Worm (Caenorhabditis elegans): ENCODE results near the gene scd-1.
A peak's percentile ranks its signal among the peaks of the same experiment; 100 is the strongest.

Gene scd-1

DNA sequence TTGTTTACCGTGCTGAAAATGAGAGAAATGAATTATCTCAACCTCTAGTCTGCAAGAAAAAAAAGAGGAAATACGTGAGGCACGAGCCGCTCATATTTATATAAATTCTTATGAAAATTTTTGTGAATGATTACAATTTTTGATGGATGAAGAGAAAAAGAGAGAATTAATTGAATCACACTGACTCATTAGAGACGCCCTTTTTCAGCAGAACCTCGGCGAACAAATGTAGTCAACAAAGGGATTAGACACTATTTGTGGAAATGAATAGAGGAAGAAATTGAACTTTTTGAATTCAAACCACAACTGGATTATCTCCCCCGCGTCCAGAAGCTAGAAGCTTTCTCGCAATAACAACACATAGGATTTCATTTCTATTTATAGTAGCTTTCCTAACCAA, 21.2 kb upstream of the scd-1 start:
- TF ChIP-seq unc-42 (tag; optimal IDR thresholded peaks at IDR 0.05), result peak; percentile 14
- TF ChIP-seq pag-3 (tag; optimal IDR thresholded peaks at IDR 0.05; ENCODE audit: borderline replicate concordance), result no peak

DNA sequence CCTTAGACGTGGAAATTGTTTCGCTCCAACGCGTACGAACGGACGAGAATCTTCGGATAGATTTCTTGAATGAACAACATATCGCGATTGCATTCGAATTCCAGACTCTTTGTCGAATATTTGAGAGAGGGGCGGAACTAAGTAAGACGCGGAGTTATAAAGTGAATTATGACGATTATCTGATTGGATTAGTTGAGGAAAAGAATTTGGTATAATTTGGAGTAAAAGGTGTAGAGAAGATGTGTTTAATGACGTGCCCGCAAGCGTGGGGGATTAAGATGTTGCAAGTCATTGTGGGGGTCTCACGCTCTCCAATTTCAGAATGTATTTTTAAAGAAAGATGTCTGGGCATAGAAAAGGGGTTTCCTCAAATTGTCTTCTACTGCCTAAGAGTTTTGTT, 19.5 kb upstream of the scd-1 start:
- no peak for TF ChIP-seq ceh-31 (tag; optimal IDR thresholded peaks at IDR 0.05)
- TF ChIP-seq K09A11.1 (tag; optimal IDR thresholded peaks at IDR 0.05; ENCODE audit: insufficient read depth), result no peak
- TF ChIP-seq sox-2 (GFP tag; IDR thresholded peaks at IDR 0.05), result no peak
- TF ChIP-seq ceh-24 (tag; optimal IDR thresholded peaks at IDR 0.05), result no peak
- TF ChIP-seq syd-9 (tag; optimal IDR thresholded peaks at IDR 0.05), result no peak
- no peak for TF ChIP-seq ets-4 (tag; optimal IDR thresholded peaks at IDR 0.05)
- TF ChIP-seq K02D7.2 (tag; optimal IDR thresholded peaks at IDR 0.05), result no peak
- no peak for TF ChIP-seq tbx-2 (tag; optimal IDR thresholded peaks at IDR 0.05)
- TF ChIP-seq C38D4.7 (GFP tag; optimal IDR thresholded peaks at IDR 0.05), result no peak
- no peak for TF ChIP-seq nhr-232 (tag; optimal IDR thresholded peaks at IDR 0.05)
- TF ChIP-seq dmd-4 (tag; optimal IDR thresholded peaks at IDR 0.05; ENCODE audit: borderline replicate concordance), result no peak
- no peak for TF ChIP-seq tbx-7 (tag; optimal IDR thresholded peaks at IDR 0.05)
- no peak for TF ChIP-seq unc-86 (tag; optimal IDR thresholded peaks at IDR 0.05)
- no peak for TF ChIP-seq hlh-6 (tag; optimal IDR thresholded peaks at IDR 0.05)
- no peak for TF ChIP-seq unc-3 (GFP tag; conservative IDR thresholded peaks at IDR 0.05)
- no peak for TF ChIP-seq unc-3 (tag; optimal IDR thresholded peaks at IDR 0.05)
- no peak for TF ChIP-seq nhr-11 (tag; optimal IDR thresholded peaks at IDR 0.05)
- TF ChIP-seq ceh-22 (tag; optimal IDR thresholded peaks at IDR 0.05), result no peak
- TF ChIP-seq Y22D7AL.16 (tag; optimal IDR thresholded peaks at IDR 0.05), result no peak
- no peak for TF ChIP-seq ttx-3 (tag; optimal IDR thresholded peaks at IDR 0.05)
- no peak for TF ChIP-seq unc-42 (tag; optimal IDR thresholded peaks at IDR 0.05)

ce11 chrX:12538794-12539193, 13.2 kb upstream of the scd-1 start:
- TF ChIP-seq ttx-3 (tag; optimal IDR thresholded peaks at IDR 0.05) (no peak), lin-11 (tag; optimal IDR thresholded peaks at IDR 0.05) (no peak), pha-2 (tag; optimal IDR thresholded peaks at IDR 0.05) (no peak), mec-3 (tag; optimal IDR thresholded peaks at IDR 0.05; ENCODE audit: borderline replicate concordance) (no peak), nhr-11 (tag; optimal IDR thresholded peaks at IDR 0.05) (no peak), elt-4 (tag; optimal IDR thresholded peaks at IDR 0.05) (no peak), hlh-13 (GFP tag; optimal IDR thresholded peaks at IDR 0.05) (no peak), ceh-19 (GFP tag; optimal IDR thresholded peaks at IDR 0.05) (no peak), syd-9 (tag; optimal IDR thresholded peaks at IDR 0.05) (no peak), npax-4 (tag; optimal IDR thresholded peaks at IDR 0.05) (no peak), unc-3 (GFP tag; conservative IDR thresholded peaks at IDR 0.05) (no peak), unc-3 (tag; optimal IDR thresholded peaks at IDR 0.05) (no peak), odd-2 (tag; optimal IDR thresholded peaks at IDR 0.05) (no peak), che-1 (tag; optimal IDR thresholded peaks at IDR 0.05) (no peak), sox-4 (tag; optimal IDR thresholded peaks at IDR 0.05) (no peak), pat-9 (tag; optimal IDR thresholded peaks at IDR 0.05) (no peak)

DNA sequence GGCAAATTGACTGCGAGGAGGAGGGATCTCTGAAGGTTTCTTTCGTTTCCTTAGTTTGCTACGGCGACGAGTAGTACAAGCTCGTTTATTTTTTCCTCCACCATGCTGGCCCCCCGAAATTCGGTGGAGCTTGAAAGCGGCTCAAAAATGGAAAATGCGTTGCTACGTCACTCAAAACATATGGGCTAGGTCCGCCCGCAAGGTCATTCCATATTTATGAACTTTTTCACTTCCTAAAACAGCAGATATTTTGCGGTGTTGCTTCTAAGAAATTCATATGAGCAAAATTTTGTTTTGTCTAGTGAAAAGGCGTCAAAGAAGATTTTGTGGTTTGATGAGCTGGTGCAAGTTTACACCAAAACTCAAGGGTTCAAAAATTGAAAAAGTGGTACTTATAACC, 8.9 kb upstream of the scd-1 start:
- no peak for TF ChIP-seq ceh-18 (tag; optimal IDR thresholded peaks at IDR 0.05)
- no peak for TF ChIP-seq pat-9 (tag; optimal IDR thresholded peaks at IDR 0.05)
- TF ChIP-seq F13H6.1 (tag; optimal IDR thresholded peaks at IDR 0.05), result no peak
- TF ChIP-seq C08G9.2 (tag; optimal IDR thresholded peaks at IDR 0.05), result no peak
- no peak for TF ChIP-seq pros-1 (tag; optimal IDR thresholded peaks at IDR 0.05)
- no peak for TF ChIP-seq hlh-15 (tag; optimal IDR thresholded peaks at IDR 0.05)
- TF ChIP-seq T23F11.4 (GFP tag; optimal IDR thresholded peaks at IDR 0.05), result no peak
- TF ChIP-seq tbx-7 (tag; optimal IDR thresholded peaks at IDR 0.05), result no peak
- no peak for TF ChIP-seq K09A11.1 (tag; optimal IDR thresholded peaks at IDR 0.05; ENCODE audit: insufficient read depth)
- TF ChIP-seq ceh-34 (tag; optimal IDR thresholded peaks at IDR 0.05), result no peak
- TF ChIP-seq che-1 (tag; optimal IDR thresholded peaks at IDR 0.05), result no peak
- TF ChIP-seq hlh-30 (tag; optimal IDR thresholded peaks at IDR 0.05; ENCODE audit: insufficient read depth), result no peak
- no peak for TF ChIP-seq ceh-2 (tag; optimal IDR thresholded peaks at IDR 0.05)
- TF ChIP-seq ttx-3 (tag; optimal IDR thresholded peaks at IDR 0.05), result no peak
- TF ChIP-seq elt-2 (tag; optimal IDR thresholded peaks at IDR 0.05), result no peak
